Fruit fly (Drosophila melanogaster): ENCODE data around the gene Pde6.

DNA sequence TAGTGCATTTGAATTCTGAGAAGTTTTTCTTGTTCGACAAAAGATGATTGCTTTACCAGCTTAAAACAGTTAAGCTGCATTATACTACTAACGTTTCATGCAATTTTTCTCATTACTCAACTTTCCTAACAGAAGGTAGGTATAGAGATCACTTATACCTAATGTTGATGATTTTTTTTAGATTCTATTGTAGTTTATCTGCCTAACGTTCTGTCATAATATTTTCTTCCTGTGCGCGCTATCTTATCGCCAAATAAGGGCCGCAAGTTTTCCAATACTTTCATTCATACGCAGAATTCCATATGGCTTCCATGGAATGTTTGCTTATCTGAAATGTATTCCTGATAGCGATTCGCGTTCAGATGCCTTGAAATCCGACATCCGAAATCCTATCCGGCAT is 93.7 kb downstream of the Pde6 start:
- TF ChIP-seq Crg-1 (GFP tag; optimal IDR thresholded peaks at IDR 0.05): no peak
- no peak for TF ChIP-seq CG11617 (GFP tag; optimal IDR thresholded peaks at IDR 0.05)
